Worm (Caenorhabditis elegans): ENCODE measurements around the gene dct-19.

dct-19 gene

DNA sequence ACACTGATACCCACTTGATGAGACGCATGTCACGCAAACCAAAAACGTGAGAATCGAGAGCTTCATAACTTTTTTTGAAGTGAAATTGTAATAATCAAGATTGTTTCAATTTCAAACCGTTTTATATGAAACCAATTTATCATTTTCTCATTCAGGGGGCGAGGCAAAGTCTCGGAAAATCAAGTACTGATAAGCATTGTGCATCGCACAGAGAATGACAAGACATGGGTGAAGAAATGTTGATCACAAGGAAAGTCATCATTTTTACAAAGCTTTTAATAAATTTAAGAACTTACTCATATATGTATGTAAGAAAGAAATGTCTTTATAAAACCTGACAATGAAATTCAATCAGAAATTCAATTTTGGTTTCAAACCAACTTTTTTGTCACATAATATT is 36.2 kb upstream of the dct-19 start, which contains the start of gene K08D8.3:
K08D8.3 (minus strand) TSS at position 131 of the 400 bp plus-strand sequence.
- TF ChIP-seq ceh-48 (tag; optimal IDR thresholded peaks at IDR 0.05) (no peak), F13H6.1 (tag; optimal IDR thresholded peaks at IDR 0.05) (no peak), tbx-2 (tag; optimal IDR thresholded peaks at IDR 0.05) (no peak), ref-2 (tag; optimal IDR thresholded peaks at IDR 0.05) (no peak), madf-2 (tag; optimal IDR thresholded peaks at IDR 0.05) (no peak), che-1 (tag; optimal IDR thresholded peaks at IDR 0.05) (no peak), odd-2 (tag; optimal IDR thresholded peaks at IDR 0.05) (no peak), unc-42 (tag; optimal IDR thresholded peaks at IDR 0.05) (no peak), hlh-30 (tag; optimal IDR thresholded peaks at IDR 0.05; ENCODE audit: insufficient read depth) (no peak), sox-4 (tag; optimal IDR thresholded peaks at IDR 0.05) (no peak), hlh-15 (tag; optimal IDR thresholded peaks at IDR 0.05) (no peak), ahr-1 (tag; optimal IDR thresholded peaks at IDR 0.05) (no peak), hlh-8 (tag; optimal IDR thresholded peaks at IDR 0.05) (no peak), lim-6 (tag; optimal IDR thresholded peaks at IDR 0.05) (no peak), elt-4 (tag; optimal IDR thresholded peaks at IDR 0.05) (no peak), hlh-13 (GFP tag; optimal IDR thresholded peaks at IDR 0.05) (no peak), rnt-1 (tag; optimal IDR thresholded peaks at IDR 0.05) (no peak), fax-1 (tag; optimal IDR thresholded peaks at IDR 0.05) (no peak), ceh-9 (tag; optimal IDR thresholded peaks at IDR 0.05) (no peak)

DNA sequence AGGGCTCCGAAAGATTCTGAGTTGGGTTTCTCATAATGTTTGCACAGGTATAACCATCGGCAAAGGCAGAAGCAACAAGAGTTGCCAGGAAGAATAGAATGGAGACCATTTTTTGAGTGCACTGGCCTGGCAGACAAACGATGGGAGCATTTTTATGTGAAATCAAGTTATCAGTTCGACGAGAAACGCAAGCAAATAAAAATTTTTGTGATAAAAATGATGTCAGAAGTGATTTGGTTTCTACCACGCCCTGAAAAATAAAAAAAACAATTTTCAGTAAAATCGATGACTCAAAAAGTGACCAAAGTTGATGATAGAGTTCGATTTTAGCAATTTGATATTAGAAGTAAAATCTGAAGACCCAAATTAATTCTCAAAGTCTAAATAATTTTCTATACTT is 32.9 kb upstream of the dct-19 start, which contains the start of gene K08D8.4:
K08D8.4 (minus strand) TSS at position 128 of the 400 bp plus-strand sequence.
- TF ChIP-seq ref-2 (tag; optimal IDR thresholded peaks at IDR 0.05) = no peak
- TF ChIP-seq pqm-1 (tag; optimal IDR thresholded peaks at IDR 0.05) = no peak
- TF ChIP-seq elt-2 (tag; optimal IDR thresholded peaks at IDR 0.05) = peak; percentile 15

DNA sequence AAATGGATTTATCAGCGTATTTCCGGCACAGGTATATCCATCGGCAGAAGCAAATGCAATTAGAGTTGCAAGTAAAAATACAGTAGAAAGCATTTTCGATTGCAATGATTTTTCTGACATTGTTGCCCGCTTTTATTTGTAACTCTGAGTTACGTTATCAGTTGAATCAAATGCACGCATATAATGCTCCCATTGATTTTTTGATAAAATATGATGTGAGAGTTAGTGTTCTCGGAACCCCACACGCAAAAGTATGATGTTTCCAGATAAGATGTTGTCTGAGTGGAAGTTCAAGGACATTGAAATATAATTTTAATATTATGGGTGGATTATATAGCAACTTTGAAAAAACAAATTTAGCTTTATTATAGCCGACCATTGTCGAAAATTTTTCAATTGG is 30.7 kb upstream of the dct-19 start, which contains the start of gene K08D8.5:
K08D8.5 (minus strand) TSS at position 140 of the 400 bp plus-strand sequence.
- no peak for TF ChIP-seq zip-5 (tag; optimal IDR thresholded peaks at IDR 0.05)
- TF ChIP-seq elt-2 (tag; optimal IDR thresholded peaks at IDR 0.05) = peak; percentile 39
- no peak for TF ChIP-seq ama-1 (optimal IDR thresholded peaks at IDR 0.05)

DNA sequence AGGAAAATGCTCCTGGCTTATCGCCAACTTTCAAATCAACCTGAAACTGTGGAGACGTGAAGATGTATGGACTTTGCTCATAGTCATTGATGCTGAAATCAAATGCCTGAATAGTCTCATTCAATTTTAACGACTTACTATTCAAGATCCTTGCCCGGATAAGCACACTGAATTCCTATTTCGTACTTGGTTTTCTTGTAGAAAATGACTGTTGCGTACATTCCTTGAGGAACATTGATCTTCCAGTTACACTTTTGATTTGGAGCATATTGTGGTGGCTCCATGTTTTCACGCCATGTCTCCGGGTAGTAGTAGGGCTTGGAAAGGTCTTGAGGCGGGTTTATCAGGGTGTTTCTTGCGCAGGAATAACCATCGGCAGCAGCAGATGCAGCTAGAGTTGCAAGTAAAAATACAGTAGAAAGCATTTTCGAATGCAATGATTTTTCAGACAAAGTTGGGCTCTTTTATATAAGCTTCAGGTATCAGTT is 28.2 kb upstream of the dct-19 start, which contains the start of gene irg-6:
irg-6 (minus strand) TSS at position 438 of the 488 bp plus-strand sequence.
- no peak for TF ChIP-seq pqm-1 (tag; optimal IDR thresholded peaks at IDR 0.05)
- no peak for TF ChIP-seq C38D4.7 (GFP tag; optimal IDR thresholded peaks at IDR 0.05)
- no peak for TF ChIP-seq ceh-48 (tag; optimal IDR thresholded peaks at IDR 0.05)
- no peak for TF ChIP-seq hlh-30 (tag; optimal IDR thresholded peaks at IDR 0.05; ENCODE audit: insufficient read depth)
- TF ChIP-seq ztf-16 (tag; optimal IDR thresholded peaks at IDR 0.05) = no peak
- TF ChIP-seq syd-9 (tag; optimal IDR thresholded peaks at IDR 0.05) = no peak
- no peak for TF ChIP-seq ets-4 (tag; optimal IDR thresholded peaks at IDR 0.05)
- TF ChIP-seq madf-2 (tag; optimal IDR thresholded peaks at IDR 0.05) = no peak

DNA sequence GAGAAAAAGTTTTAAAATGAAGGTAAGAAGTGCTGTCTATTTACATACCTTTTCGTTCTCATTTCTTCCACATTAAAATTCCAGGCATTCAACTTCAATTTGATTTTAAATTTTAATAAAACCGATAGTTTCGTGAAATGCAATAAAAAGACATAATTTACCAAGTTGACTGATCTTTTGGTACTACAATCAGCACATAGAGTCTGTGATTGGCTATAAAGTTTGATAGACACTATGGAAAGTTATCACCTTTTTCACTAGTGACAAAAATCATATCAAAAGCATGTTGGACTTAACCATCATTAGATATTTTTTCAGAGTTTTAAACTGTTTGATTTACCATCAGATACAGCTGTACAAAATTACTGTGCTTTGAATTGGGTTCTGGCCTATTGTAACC is 27.3 kb upstream of the dct-19 start, which contains the start of gene srz-15:
srz-15 (plus strand) TSS at position 301 of the 400 bp plus-strand sequence.
- TF ChIP-seq madf-2 (tag; optimal IDR thresholded peaks at IDR 0.05) (no peak), ceh-48 (tag; optimal IDR thresholded peaks at IDR 0.05) (no peak), ceh-9 (tag; optimal IDR thresholded peaks at IDR 0.05) (no peak), fkh-10 (GFP tag; optimal IDR thresholded peaks at IDR 0.05) (no peak), hlh-30 (tag; optimal IDR thresholded peaks at IDR 0.05; ENCODE audit: insufficient read depth) (no peak), eyg-1 (tag; optimal IDR thresholded peaks at IDR 0.05) (no peak), ref-2 (tag; optimal IDR thresholded peaks at IDR 0.05) (no peak), sox-4 (tag; optimal IDR thresholded peaks at IDR 0.05) (no peak), elt-2 (tag; optimal IDR thresholded peaks at IDR 0.05) (no peak), nhr-11 (tag; optimal IDR thresholded peaks at IDR 0.05) (no peak)

DNA sequence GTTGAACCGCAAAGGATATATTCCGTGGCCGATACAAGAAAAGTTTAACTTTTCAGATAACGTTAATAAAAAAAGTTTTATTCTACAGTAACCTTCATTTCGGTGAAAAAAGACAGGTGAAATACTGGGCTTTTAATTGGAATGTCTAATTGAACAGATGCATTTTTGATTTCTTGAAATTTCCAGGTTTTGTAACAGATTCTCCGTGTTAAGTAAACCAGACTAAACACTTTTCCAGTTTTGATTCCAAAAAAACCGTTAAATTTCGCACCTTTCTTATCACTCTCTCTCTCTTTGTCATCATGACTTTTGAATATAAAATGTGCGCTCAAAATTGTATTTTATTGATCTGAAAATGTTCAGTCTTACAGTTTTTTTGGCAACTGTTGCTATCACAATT is 24.5 kb upstream of the dct-19 start, which contains the start of gene C32H11.3:
C32H11.3 (plus strand) TSS at position 301 of the 400 bp plus-strand sequence.
- TF ChIP-seq ceh-19 (GFP tag; optimal IDR thresholded peaks at IDR 0.05) = no peak

All from whole organism, late embryonic.